Worm (Caenorhabditis elegans) whole organism, L3 larva: ENCODE results near the gene C03F11.2.
A peak's percentile ranks its signal among the peaks of the same experiment; 100 is the strongest.

ENCODE experiments used
- R02D3.7 ChIP-seq: fragments of 150-350 bp; optimal IDR thresholded peaks from 2 replicates; lab custom pipeline; 2014; ENCODE audit warnings: missing biosample characterization, missing genetic modification characterization
- ZK546.5 ChIP-seq: sonication (generic microtip); optimal IDR thresholded peaks from 2 replicates; lab custom pipeline; 2017; ENCODE audit warnings: missing biosample characterization, missing genetic modification characterization
- aly-2 ChIP-seq: fragments of 150-350 bp; optimal IDR thresholded peaks from 2 replicates; lab custom pipeline; 2014; ENCODE audit warnings: missing biosample characterization, missing genetic modification characterization
- ceh-16 ChIP-seq: sonication (generic microtip); optimal IDR thresholded peaks from 2 replicates; lab custom pipeline; 2017; ENCODE audit warnings: missing biosample characterization, missing genetic modification characterization
- ceh-28 ChIP-seq: fragments of 150-350 bp; optimal IDR thresholded peaks from 2 replicates; lab custom pipeline; 2014; ENCODE audit warnings: missing biosample characterization, missing genetic modification reagents, missing genetic modification characterization
- ceh-82 ChIP-seq: fragments of 150-350 bp; optimal IDR thresholded peaks from 2 replicates; lab custom pipeline; 2014; ENCODE audit warnings: missing biosample characterization, missing genetic modification characterization
- ceh-9 ChIP-seq: sonication (generic microtip); optimal IDR thresholded peaks from 2 replicates; lab custom pipeline; 2018; ENCODE audit warnings: missing biosample characterization, missing genetic modification characterization
- daf-12 ChIP-seq: fragments of 150-350 bp; optimal IDR thresholded peaks from 2 replicates; lab custom pipeline; 2014; ENCODE audit warnings: missing biosample characterization, missing genetic modification reagents, missing genetic modification characterization
- egl-27 ChIP-seq: sonication (generic microtip); optimal IDR thresholded peaks from 4 replicates; lab custom pipeline; 2017; ENCODE audit warnings: missing biosample characterization, missing genetic modification reagents, missing genetic modification characterization
- egl-5 ChIP-seq: fragments of 150-350 bp; optimal IDR thresholded peaks from 2 replicates; lab custom pipeline; 2017; ENCODE audit warnings: missing biosample characterization, missing genetic modification reagents, missing genetic modification characterization, inconsistent platforms
- elt-1 ChIP-seq: fragments of 150-350 bp; optimal IDR thresholded peaks from 2 replicates; lab custom pipeline; 2014; ENCODE audit warnings: missing biosample characterization, missing genetic modification characterization
- elt-3 ChIP-seq, 3 experiments: fragments of 150-350 bp in 1 of 3; sonication (generic microtip) in 2 of 3; optimal IDR thresholded peaks; 2 replicates in 2 of 3; 4 replicates in 1 of 3; lab custom pipeline; 2014 to 2017; ENCODE audit warnings: missing biosample characterization in 3 of 3, missing genetic modification characterization in 3 of 3
- eor-1 ChIP-seq, 2 experiments: fragments of 150-350 bp; optimal IDR thresholded peaks; 2 replicates each; lab custom pipeline; 2014 to 2018; ENCODE audit warnings: missing biosample characterization in 2 of 2, missing genetic modification characterization in 2 of 2
- fkh-2 ChIP-seq: fragments of 150-350 bp; optimal IDR thresholded peaks from 2 replicates; lab custom pipeline; 2014; ENCODE audit warnings: missing biosample characterization, missing genetic modification reagents, missing genetic modification characterization
- hmg-11 ChIP-seq: sonication (generic microtip); optimal IDR thresholded peaks from 2 replicates; lab custom pipeline; 2016; ENCODE audit warnings: missing genetic modification characterization, missing compliant biosample characterization
- jun-1 ChIP-seq: fragments of 150-350 bp; optimal IDR thresholded peaks from 2 replicates; lab custom pipeline; 2014; ENCODE audit warnings: missing biosample characterization, missing genetic modification reagents, missing genetic modification characterization
- lin-15B ChIP-seq: fragments of 150-350 bp; optimal IDR thresholded peaks from 2 replicates; lab custom pipeline; 2014; ENCODE audit warnings: missing biosample characterization, missing genetic modification characterization
- lin-39 ChIP-seq: fragments of 150-350 bp; optimal IDR thresholded peaks from 2 replicates; lab custom pipeline; 2018; ENCODE audit warnings: missing biosample characterization, missing genetic modification reagents, missing genetic modification characterization
- lsy-12 ChIP-seq: sonication (generic microtip); optimal IDR thresholded peaks from 2 replicates; lab custom pipeline; 2016; ENCODE audit warnings: mild to moderate bottlenecking, missing genetic modification characterization, missing compliant biosample characterization
- mdl-1 ChIP-seq: fragments of 150-350 bp; optimal IDR thresholded peaks from 2 replicates; lab custom pipeline; 2014; ENCODE audit warnings: missing biosample characterization, missing genetic modification characterization
- nfya-1 ChIP-seq: sonication (generic microtip); optimal IDR thresholded peaks from 2 replicates; lab custom pipeline; 2017; ENCODE audit warnings: missing genetic modification characterization, mild to moderate bottlenecking, missing compliant biosample characterization, antibody characterized with exemption, moderate library complexity; ENCODE audit not compliant: insufficient read depth
- nhr-12 ChIP-seq: fragments of 150-350 bp; optimal IDR thresholded peaks from 2 replicates; lab custom pipeline; 2014; ENCODE audit warnings: missing biosample characterization, missing genetic modification characterization
- nhr-23 ChIP-seq: fragments of 150-350 bp; optimal IDR thresholded peaks from 2 replicates; lab custom pipeline; 2014; ENCODE audit warnings: missing biosample characterization, missing genetic modification reagents, missing genetic modification characterization
- nhr-237 ChIP-seq: fragments of 150-350 bp; optimal IDR thresholded peaks from 2 replicates; lab custom pipeline; 2014; ENCODE audit warnings: missing biosample characterization, missing genetic modification characterization
- nhr-25 ChIP-seq: sonication (generic microtip); optimal IDR thresholded peaks from 2 replicates; lab custom pipeline; 2017; ENCODE audit warnings: missing biosample characterization, missing genetic modification characterization
- nhr-28 ChIP-seq: fragments of 150-350 bp; optimal IDR thresholded peaks from 2 replicates; lab custom pipeline; 2014; ENCODE audit warnings: missing biosample characterization, missing genetic modification characterization
- nhr-43 ChIP-seq: sonication (generic microtip); optimal IDR thresholded peaks from 2 replicates; lab custom pipeline; 2016; ENCODE audit warnings: mild to moderate bottlenecking, missing genetic modification characterization, missing compliant biosample characterization; ENCODE audit not compliant: poor library complexity, severe bottlenecking
- nhr-67 ChIP-seq: fragments of 150-350 bp; optimal IDR thresholded peaks from 2 replicates; lab custom pipeline; 2014; ENCODE audit warnings: missing biosample characterization, missing genetic modification characterization
- nhr-76 ChIP-seq: fragments of 150-350 bp; sonication (generic microtip); optimal IDR thresholded peaks from 5 replicates; lab custom pipeline; 2014; ENCODE audit warnings: missing biosample characterization, missing genetic modification characterization
- nhr-77 ChIP-seq: fragments of 150-350 bp; optimal IDR thresholded peaks from 2 replicates; lab custom pipeline; 2014; ENCODE audit warnings: missing biosample characterization, missing genetic modification characterization
- pha-4 ChIP-seq: fragments of 150-350 bp; optimal IDR thresholded peaks from 2 replicates; lab custom pipeline; 2014; ENCODE audit warnings: missing biosample characterization, missing genetic modification reagents, missing genetic modification characterization
- pqm-1 ChIP-seq: fragments of 150-350 bp; optimal IDR thresholded peaks from 2 replicates; lab custom pipeline; 2017; ENCODE audit warnings: missing biosample characterization, missing genetic modification characterization, inconsistent platforms
- sea-2 ChIP-seq: fragments of 150-350 bp; sonication (generic microtip); optimal IDR thresholded peaks from 4 replicates; lab custom pipeline; 2014; ENCODE audit warnings: missing biosample characterization, missing genetic modification reagents, missing genetic modification characterization
- snpc-4 ChIP-seq: fragments of 150-350 bp; optimal IDR thresholded peaks from 2 replicates; lab custom pipeline; 2014; ENCODE audit warnings: missing biosample characterization, missing genetic modification characterization
- unc-39 ChIP-seq: sonication (generic microtip); optimal IDR thresholded peaks from 4 replicates; lab custom pipeline; 2017; ENCODE audit warnings: missing biosample characterization, missing genetic modification characterization
- unc-62 ChIP-seq: fragments of 150-350 bp; sonication (generic microtip); optimal IDR thresholded peaks from 4 replicates; lab custom pipeline; 2014; ENCODE audit warnings: missing biosample characterization, missing genetic modification reagents, missing genetic modification characterization
- zag-1 ChIP-seq: fragments of 150-350 bp; optimal IDR thresholded peaks from 2 replicates; lab custom pipeline; 2014; ENCODE audit warnings: missing biosample characterization, missing genetic modification characterization
- ztf-11 ChIP-seq: fragments of 150-350 bp; optimal IDR thresholded peaks from 2 replicates; lab custom pipeline; 2014; ENCODE audit warnings: missing biosample characterization, missing genetic modification characterization
- ztf-4 ChIP-seq: fragments of 150-350 bp; optimal IDR thresholded peaks from 2 replicates; lab custom pipeline; 2014; ENCODE audit warnings: missing biosample characterization, missing genetic modification characterization

C03F11.2 gene

ce11 chrX:5373597-5373996 is 23.6 kb downstream of the C03F11.2 start:
- no peak for TF ChIP-seq daf-12 (tag; lab: Kevin White, UChicago)
- no peak for TF ChIP-seq pha-4 (tag; lab: Kevin White, UChicago)
- TF ChIP-seq nhr-23: no peak
- no peak for TF ChIP-seq nhr-67 (tag; lab: Kevin White, UChicago)
- no peak for TF ChIP-seq nhr-77 (tag; lab: Kevin White, UChicago)
- TF ChIP-seq eor-1 (tag; optimal IDR thresholded peaks at IDR 0.05; lab: Kevin White, UChicago): no peak
- TF ChIP-seq lin-15B: no peak
- TF ChIP-seq nhr-25: no peak
- TF ChIP-seq egl-27: no peak
- TF ChIP-seq lin-39 (tag; lab: Kevin White, UChicago): no peak
- no peak for TF ChIP-seq elt-3 (tag; optimal IDR thresholded peaks at IDR 0.05; lab: Kevin White, UChicago)
- TF ChIP-seq nhr-43: no peak
- TF ChIP-seq sea-2 (GFP tag; lab: Kevin White, UChicago): no peak
- no peak for TF ChIP-seq egl-5 (tag; lab: Kevin White, UChicago)
- TF ChIP-seq nhr-28 (tag; lab: Kevin White, UChicago): no peak

DNA sequence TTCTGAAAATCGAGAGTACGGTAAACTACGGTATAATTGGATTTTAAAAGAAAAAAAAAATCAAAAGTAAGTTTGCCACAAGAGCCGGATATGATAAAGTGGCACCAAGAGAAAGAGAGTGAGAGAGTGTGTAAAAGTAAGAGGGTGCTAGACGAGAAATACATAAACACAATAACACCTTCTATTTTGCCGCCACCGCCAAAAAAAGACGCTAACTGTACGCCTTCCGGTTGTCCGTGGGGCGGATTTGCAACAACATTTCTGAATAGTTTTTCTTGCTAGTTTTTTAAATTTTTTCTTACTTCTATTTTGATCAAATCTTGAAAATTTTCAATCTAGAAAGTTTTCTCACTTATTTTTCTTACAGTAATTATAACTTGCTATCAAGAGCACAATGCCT is 24.6 kb downstream of the C03F11.2 start, which contains the start of gene F35C8.8:
TSS of gene F35C8.8 (minus strand) at position 2 of the 400 bp plus-strand sequence.
- no peak for TF ChIP-seq nhr-43
- no peak for TF ChIP-seq R02D3.7 (tag; lab: Kevin White, UChicago)
- no peak for TF ChIP-seq nhr-237 (tag; lab: Kevin White, UChicago)
- TF ChIP-seq nhr-76 (tag; lab: Kevin White, UChicago): no peak
- no peak for TF ChIP-seq lsy-12 (tag; lab: Kevin White, UChicago)
- TF ChIP-seq nhr-77 (tag; lab: Kevin White, UChicago): no peak
- TF ChIP-seq nhr-12 (tag; lab: Kevin White, UChicago): no peak

ce11 chrX:5370605-5371004 is 26.6 kb downstream of the C03F11.2 start:
- TF ChIP-seq nhr-28 (tag; lab: Kevin White, UChicago) (no peak), mdl-1 (tag; lab: Kevin White, UChicago) (no peak), daf-12 (tag; lab: Kevin White, UChicago) (no peak), lin-15B (no peak), ztf-11 (tag; lab: Kevin White, UChicago) (no peak), fkh-2 (no peak), ceh-82 (tag; lab: Kevin White, UChicago) (no peak), pha-4 (tag; lab: Kevin White, UChicago) (no peak), ztf-4 (no peak), nhr-76 (tag; lab: Kevin White, UChicago) (no peak), ZK546.5 (no peak), nhr-43 (no peak)
- TF ChIP-seq, all 47 proteins: peak for 0

DNA sequence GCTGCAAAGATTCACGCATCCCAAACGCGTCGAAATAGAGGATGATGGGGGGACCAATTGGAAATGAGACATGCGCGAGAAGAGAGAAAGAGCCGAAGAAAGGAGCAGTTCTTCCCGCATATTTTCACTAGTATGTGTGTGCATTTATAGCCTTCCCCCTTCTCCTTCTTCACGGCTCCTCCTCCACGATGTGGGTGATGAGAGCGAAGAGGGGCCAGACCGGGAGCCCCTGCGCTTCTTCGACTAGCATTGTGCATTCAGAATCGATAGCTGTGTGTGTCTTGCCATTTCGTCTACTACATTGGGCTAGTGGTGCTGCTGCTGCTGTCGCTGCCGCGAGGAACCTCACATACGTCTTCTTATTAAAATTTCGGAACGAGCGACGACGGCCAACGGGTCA is 29.0 kb downstream of the C03F11.2 start, which contains the start of gene jkk-1:
TSS of gene jkk-1 (plus strand) at position 249 of the 400 bp plus-strand sequence.
- TF ChIP-seq jun-1 (tag; lab: Kevin White, UChicago) (no peak), hmg-11 (peak; percentile 25), ceh-16 (no peak), zag-1 (tag; lab: Kevin White, UChicago) (no peak), snpc-4 (peak; percentile 26), lin-39 (tag; lab: Kevin White, UChicago) (peak; percentile 78), mdl-1 (tag; lab: Kevin White, UChicago) (no peak), unc-39 (tag; lab: Kevin White, UChicago) (no peak), nfya-1 (peak; percentile 53), aly-2 (no peak)

DNA sequence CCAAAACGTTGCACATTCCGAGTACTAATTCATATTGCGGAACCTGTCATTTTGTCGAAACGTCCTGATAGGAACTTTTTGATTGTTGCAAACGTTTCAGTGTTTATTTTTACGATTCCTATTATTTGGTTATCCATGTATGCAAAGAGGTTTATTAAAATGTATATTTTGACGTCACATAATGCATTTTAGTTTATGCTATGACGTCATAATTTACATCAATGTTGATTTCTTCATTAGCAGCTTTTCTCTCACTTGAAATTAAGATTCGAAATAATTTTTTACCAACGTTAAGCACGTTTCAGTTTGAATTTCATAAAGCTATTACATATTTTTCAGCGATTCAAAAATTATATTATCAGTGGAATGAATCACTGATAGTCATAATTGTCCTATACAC is 30.6 kb downstream of the C03F11.2 start:
- TF ChIP-seq pqm-1 (tag; lab: Kevin White, UChicago): no peak
- TF ChIP-seq nfya-1: no peak
- no peak for TF ChIP-seq elt-1 (tag; lab: Kevin White, UChicago)
- TF ChIP-seq unc-39 (tag; lab: Kevin White, UChicago): no peak
- no peak for TF ChIP-seq daf-12 (tag; lab: Kevin White, UChicago)
- TF ChIP-seq nhr-12 (tag; lab: Kevin White, UChicago): no peak
- no peak for TF ChIP-seq egl-5 (tag; lab: Kevin White, UChicago)
- no peak for TF ChIP-seq jun-1 (tag; lab: Kevin White, UChicago)
- TF ChIP-seq eor-1 (tag; optimal IDR thresholded peaks at IDR 0.05; lab: Kevin White, UChicago): no peak
- TF ChIP-seq nhr-25: no peak
- TF ChIP-seq ceh-9 (tag; lab: Kevin White, UChicago): no peak
- TF ChIP-seq lsy-12 (tag; lab: Kevin White, UChicago): no peak
- no peak for TF ChIP-seq nhr-237 (tag; lab: Kevin White, UChicago)
- TF ChIP-seq hmg-11: no peak
- no peak for TF ChIP-seq ztf-11 (tag; lab: Kevin White, UChicago)
- no peak for TF ChIP-seq unc-62 (GFP tag; lab: Kevin White, UChicago)
- no peak for TF ChIP-seq snpc-4
- no peak for TF ChIP-seq ceh-28 (tag; lab: Kevin White, UChicago)
- TF ChIP-seq ceh-82 (tag; lab: Kevin White, UChicago): no peak
